Worm (Caenorhabditis elegans): Measurements from ENCODE around the gene T08B6.1.

DNA sequence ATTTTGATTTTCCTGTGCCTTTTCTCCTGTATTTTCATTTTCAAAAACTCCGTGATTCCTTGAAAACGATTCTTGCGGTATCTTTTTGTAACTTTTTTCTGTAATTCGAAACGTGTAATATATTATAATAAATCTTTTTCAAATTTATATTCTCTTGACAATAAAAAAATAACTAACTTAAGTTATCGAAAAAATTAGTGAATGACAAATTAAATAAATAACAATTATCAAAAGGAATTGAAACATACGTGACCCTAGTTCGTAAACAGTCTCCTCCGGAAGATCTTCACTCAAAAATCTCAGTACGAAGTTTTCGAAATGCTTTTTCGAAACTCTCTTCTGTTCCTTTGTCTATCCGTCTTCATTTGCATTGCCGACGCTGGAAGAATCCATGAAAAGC lies 3.4 kb upstream of the T08B6.1 start, which contains the start of gene T08B6.9:
- TF ChIP-seq nhr-11 (tag; optimal IDR thresholded peaks at IDR 0.05) (no peak), fkh-10 (GFP tag; optimal IDR thresholded peaks at IDR 0.05) (no peak), unc-39 (tag; optimal IDR thresholded peaks at IDR 0.05) (no peak), mdl-1 (tag; optimal IDR thresholded peaks at IDR 0.05) (no peak)
